Worm (Caenorhabditis elegans) whole organism, midembryonic: ENCODE data around the gene sym-4.

ENCODE experiments used
- T22C8.4 ChIP-seq: fragments of 200-800 bp; sonication (Bioruptor generic); IDR thresholded peaks from 2 replicates; pipeline ENCODE4 v1.3.6; 2022; ENCODE audit warnings: missing genetic modification characterization, missing compliant biosample characterization
- cog-1 ChIP-seq: sonication (generic microtip); optimal IDR thresholded peaks from 2 replicates; lab custom pipeline; 2016; ENCODE audit warnings: missing genetic modification characterization, missing compliant biosample characterization
- flt-1 ChIP-seq: fragments of 200-800 bp; sonication (Bioruptor generic); IDR thresholded peaks from 2 replicates; pipeline ENCODE4 v1.3.6; 2022; ENCODE audit warnings: missing genetic modification characterization, missing compliant biosample characterization
- klf-2 ChIP-seq: fragments of 200-800 bp; sonication (Bioruptor generic); conservative IDR thresholded peaks from 2 replicates; pipeline ENCODE4 v1.3.6; 2022; ENCODE audit warnings: missing genetic modification reagents, missing genetic modification characterization, missing compliant biosample characterization
- med-1 ChIP-seq: sonication (generic microtip); optimal IDR thresholded peaks from 2 replicates; lab custom pipeline; 2017; ENCODE audit warnings: missing genetic modification characterization, mild to moderate bottlenecking, missing compliant biosample characterization, antibody characterized with exemption, missing genetic modification reagents; ENCODE audit not compliant: insufficient read depth
- ref-1 ChIP-seq: fragments of 200-800 bp; sonication (Bioruptor generic); conservative IDR thresholded peaks from 2 replicates; pipeline ENCODE4 v1.3.6; 2022; ENCODE audit warnings: missing genetic modification reagents, missing genetic modification characterization, missing compliant biosample characterization
- tab-1 ChIP-seq: fragments of 200-800 bp; sonication (Bioruptor generic); IDR thresholded peaks from 2 replicates; pipeline ENCODE4 v1.3.6; 2022; ENCODE audit warnings: missing genetic modification characterization, missing compliant biosample characterization
- ztf-23 ChIP-seq: fragments of 200-800 bp; sonication (Bioruptor generic); IDR thresholded peaks from 2 replicates; pipeline ENCODE4 v1.3.6; 2022; ENCODE audit warnings: missing genetic modification reagents, missing genetic modification characterization, missing compliant biosample characterization
- ztf-29 ChIP-seq: fragments of 200-800 bp; sonication (Bioruptor generic); IDR thresholded peaks from 2 replicates; pipeline ENCODE4 v1.3.6; 2022; ENCODE audit warnings: missing genetic modification reagents, missing genetic modification characterization, missing compliant biosample characterization

sym-4 gene

ce11 chrX:14146740-14147140 is 22.7 kb downstream of the sym-4 start:
- TF ChIP-seq klf-2 (GFP tag; lab: Robert Waterston, UW) (no peak), tab-1 (peak; percentile 28; the same call in 1 of the 2 replicates), T22C8.4 (GFP tag; lab: Robert Waterston, UW) (no peak), ztf-23 (no peak), ztf-29 (GFP tag; lab: Robert Waterston, UW) (no peak), flt-1 (GFP tag; lab: Robert Waterston, UW) (no peak), ref-1 (GFP tag; lab: Robert Waterston, UW) (no peak), cog-1 (tag; lab: Kevin White, UChicago) (peak; percentile 14)

ce11 chrX:14145634-14146033 is 23.8 kb downstream of the sym-4 start:
- no peak for TF ChIP-seq cog-1 (tag; lab: Kevin White, UChicago)

- TF ChIP-seq ztf-23 (no peak), cog-1 (tag; lab: Kevin White, UChicago) (no peak), klf-2 (GFP tag; lab: Robert Waterston, UW) (no peak), ztf-29 (GFP tag; lab: Robert Waterston, UW) (no peak), tab-1 (no peak), flt-1 (GFP tag; lab: Robert Waterston, UW) (no peak), ref-1 (GFP tag; lab: Robert Waterston, UW) (no peak), T22C8.4 (GFP tag; lab: Robert Waterston, UW) (no peak), med-1 (GFP tag; lab: Kevin White, UChicago) (no peak)
These were observed 27.5 kb downstream of the sym-4 start, which contains the start of gene ceh-89 for ce11 chrX:14141896-14142392. Gene ceh-89 (plus strand): TSS chrX:14141946.

ce11 chrX:14141344-14141841 is 28.0 kb downstream of the sym-4 start:
- no peak for TF ChIP-seq T22C8.4 (GFP tag; lab: Robert Waterston, UW)

ce11 chrX:14140040-14140439 is 29.4 kb downstream of the sym-4 start, which contains the start of gene nkat-1:
Gene nkat-1 (minus strand): TSS chrX:14140140.
- no peak for TF ChIP-seq ref-1 (GFP tag; lab: Robert Waterston, UW)
- TF ChIP-seq T22C8.4 (GFP tag; lab: Robert Waterston, UW): no peak
- no peak for TF ChIP-seq klf-2 (GFP tag; lab: Robert Waterston, UW)
- no peak for TF ChIP-seq med-1 (GFP tag; lab: Kevin White, UChicago)
- TF ChIP-seq tab-1: no peak
- no peak for TF ChIP-seq ztf-23

- 0 out of 2 replicates have a peak, but pooled peaks have one; percentile 21 for TF ChIP-seq ref-1 (GFP tag; lab: Robert Waterston, UW)
- no peak for TF ChIP-seq med-1 (GFP tag; lab: Kevin White, UChicago)
- peak; percentile 69 for TF ChIP-seq flt-1 (GFP tag; lab: Robert Waterston, UW)
- TF ChIP-seq T22C8.4 (GFP tag; lab: Robert Waterston, UW): 0 out of 2 replicates have a peak, but pooled peaks have one; percentile 28
- no peak for TF ChIP-seq klf-2 (GFP tag; lab: Robert Waterston, UW)
- no peak for TF ChIP-seq cog-1 (tag; lab: Kevin White, UChicago)
These were observed 34.5 kb downstream of the sym-4 start for ce11 chrX:14134883-14135282.

- no peak for TF ChIP-seq ref-1 (GFP tag; lab: Robert Waterston, UW)
- TF ChIP-seq med-1 (GFP tag; lab: Kevin White, UChicago): no peak
- TF ChIP-seq ztf-29 (GFP tag; lab: Robert Waterston, UW): no peak
- TF ChIP-seq tab-1: no peak
- no peak for TF ChIP-seq flt-1 (GFP tag; lab: Robert Waterston, UW)
- TF ChIP-seq klf-2 (GFP tag; lab: Robert Waterston, UW): no peak
- TF ChIP-seq ztf-23: no peak
- no peak for TF ChIP-seq cog-1 (tag; lab: Kevin White, UChicago)
- no peak for TF ChIP-seq T22C8.4 (GFP tag; lab: Robert Waterston, UW)
These were observed 35.2 kb downstream of the sym-4 start, which contains the start of gene F28H6.8 for ce11 chrX:14134244-14134643. Gene F28H6.8 (minus strand): TSS chrX:14134344.

ce11 chrX:14132677-14133076 is 36.7 kb downstream of the sym-4 start:
- no peak for TF ChIP-seq med-1 (GFP tag; lab: Kevin White, UChicago)
- no peak for TF ChIP-seq ztf-29 (GFP tag; lab: Robert Waterston, UW)
- no peak for TF ChIP-seq cog-1 (tag; lab: Kevin White, UChicago)
- TF ChIP-seq ztf-23: no peak
- no peak for TF ChIP-seq klf-2 (GFP tag; lab: Robert Waterston, UW)
- TF ChIP-seq T22C8.4 (GFP tag; lab: Robert Waterston, UW): no peak
- no peak for TF ChIP-seq tab-1
- TF ChIP-seq flt-1 (GFP tag; lab: Robert Waterston, UW): no peak
- TF ChIP-seq ref-1 (GFP tag; lab: Robert Waterston, UW): no peak

- TF ChIP-seq tab-1 (no peak), ztf-29 (GFP tag; lab: Robert Waterston, UW) (no peak), T22C8.4 (GFP tag; lab: Robert Waterston, UW) (no peak)
These were observed 37.9 kb downstream of the sym-4 start for ce11 chrX:14131476-14131875.

- TF ChIP-seq ref-1 (GFP tag; lab: Robert Waterston, UW): no peak
- peak; percentile 43; the same call in 1 of the 2 replicates for TF ChIP-seq T22C8.4 (GFP tag; lab: Robert Waterston, UW)
- no peak for TF ChIP-seq klf-2 (GFP tag; lab: Robert Waterston, UW)
These were observed 42.0 kb downstream of the sym-4 start, which contains the start of gene F28H6.4 for ce11 chrX:14127291-14127922. Gene F28H6.4 (plus strand): TSS chrX:14127872.
